Worm (Caenorhabditis elegans) whole organism, L3 larva: Measurements from ENCODE around the gene C27H5.12.
A peak's percentile ranks its signal among the peaks of the same experiment; 100 is the strongest.

Experiments used
- ZK546.5 ChIP-seq: sonication (generic microtip); optimal IDR thresholded peaks from 2 replicates; lab custom pipeline; 2017; ENCODE audit warnings: missing biosample characterization, missing genetic modification characterization
- ama-1 ChIP-seq: fragments of 150-350 bp; optimal IDR thresholded peaks from 2 replicates; lab custom pipeline; 2018
- fkh-10 ChIP-seq: sonication (generic microtip); optimal IDR thresholded peaks from 2 replicates; lab custom pipeline; 2017; ENCODE audit warnings: missing biosample characterization, missing genetic modification reagents, missing genetic modification characterization
- jun-1 ChIP-seq: fragments of 150-350 bp; optimal IDR thresholded peaks from 2 replicates; lab custom pipeline; 2014; ENCODE audit warnings: missing biosample characterization, missing genetic modification reagents, missing genetic modification characterization
- lin-39 ChIP-seq: fragments of 150-350 bp; optimal IDR thresholded peaks from 2 replicates; lab custom pipeline; 2018; ENCODE audit warnings: missing biosample characterization, missing genetic modification reagents, missing genetic modification characterization
- nhr-11 ChIP-seq: fragments of 150-350 bp; optimal IDR thresholded peaks from 2 replicates; lab custom pipeline; 2014; ENCODE audit warnings: missing biosample characterization, missing genetic modification characterization
- nhr-23 ChIP-seq: fragments of 150-350 bp; optimal IDR thresholded peaks from 2 replicates; lab custom pipeline; 2014; ENCODE audit warnings: missing biosample characterization, missing genetic modification reagents, missing genetic modification characterization
- nhr-43 ChIP-seq: sonication (generic microtip); optimal IDR thresholded peaks from 2 replicates; lab custom pipeline; 2016; ENCODE audit warnings: mild to moderate bottlenecking, missing genetic modification characterization, missing compliant biosample characterization; ENCODE audit not compliant: poor library complexity, severe bottlenecking
- pha-4 ChIP-seq: fragments of 150-350 bp; optimal IDR thresholded peaks from 2 replicates; lab custom pipeline; 2014; ENCODE audit warnings: missing biosample characterization, missing genetic modification reagents, missing genetic modification characterization
- skn-1 ChIP-seq: fragments of 150-350 bp; optimal IDR thresholded peaks from 2 replicates; lab custom pipeline; 2014; ENCODE audit warnings: missing biosample characterization, missing genetic modification characterization
- snpc-4 ChIP-seq: fragments of 150-350 bp; optimal IDR thresholded peaks from 2 replicates; lab custom pipeline; 2014; ENCODE audit warnings: missing biosample characterization, missing genetic modification characterization

ce11 chrII:7196040-7196439, 34.6 kb upstream of the C27H5.12 start, which contains the start of gene maoc-1:
- TF ChIP-seq jun-1 (tag; lab: Kevin White, UChicago) (no peak), snpc-4 (tag; lab: Kevin White, UChicago) (no peak), skn-1 (tag; lab: Kevin White, UChicago) (no peak), fkh-10 (no peak), ZK546.5 (tag; lab: Kevin White, UChicago) (no peak), ama-1 (no peak), nhr-43 (tag; lab: Kevin White, UChicago) (no peak), nhr-11 (tag; lab: Kevin White, UChicago) (no peak), pha-4 (tag; lab: Kevin White, UChicago) (peak; percentile 41), nhr-23 (no peak), lin-39 (tag; lab: Kevin White, UChicago) (no peak)
